Fruit fly (Drosophila melanogaster) whole organism, embryonic: Measurements from ENCODE around the gene FucTA.
A peak's percentile ranks its signal among the peaks of the same experiment; 100 is the strongest.

ENCODE experiments used
- Asciz ChIP-seq: fragments of 200-800 bp; sonication (Bioruptor generic); optimal IDR thresholded peaks from 2 replicates; lab custom pipeline; 2017; ENCODE audit warnings: missing biosample characterization, mild to moderate bottlenecking, missing genetic modification characterization, missing genetic modification reagents
- B-H2 ChIP-seq: fragments of 200-800 bp; sonication (Bioruptor generic); optimal IDR thresholded peaks from 2 replicates; lab custom pipeline; 2018; ENCODE audit warnings: missing biosample characterization, mild to moderate bottlenecking, missing genetic modification characterization
- CG10979 ChIP-seq: fragments of 200-800 bp; sonication (Bioruptor generic); optimal IDR thresholded peaks from 2 replicates; lab custom pipeline; 2018; ENCODE audit warnings: missing biosample characterization, mild to moderate bottlenecking, missing genetic modification characterization, moderate library complexity
- CG11696 ChIP-seq: fragments of 200-800 bp; sonication (Bioruptor generic); IDR thresholded peaks from 2 replicates; pipeline ENCODE4 v1.3.6; 2022; ENCODE audit warnings: missing biosample characterization, missing genetic modification characterization
- CG12299 ChIP-seq: fragments of 200-800 bp; sonication (Bioruptor generic); optimal IDR thresholded peaks from 2 replicates; lab custom pipeline; 2018; ENCODE audit warnings: missing biosample characterization, mild to moderate bottlenecking, missing genetic modification characterization
- CG13624 ChIP-seq: fragments of 200-800 bp; sonication (Bioruptor generic); optimal IDR thresholded peaks from 2 replicates; lab custom pipeline; 2016; ENCODE audit warnings: missing biosample characterization, missing genetic modification characterization
- CG16779 ChIP-seq: fragments of 200-800 bp; sonication (Bioruptor generic); IDR thresholded peaks from 2 replicates; pipeline ENCODE4 v1.3.6; 2022; ENCODE audit warnings: missing biosample characterization, missing genetic modification characterization
- CG16813 ChIP-seq: fragments of 200-800 bp; sonication (Bioruptor generic); IDR thresholded peaks from 3 replicates; pipeline ENCODE4 v1.3.6; 2022; ENCODE audit warnings: missing biosample characterization, missing genetic modification characterization; ENCODE audit not compliant: partially characterized antibody
- CG16863 ChIP-seq: fragments of 200-800 bp; sonication (Bioruptor generic); optimal IDR thresholded peaks from 3 replicates; lab custom pipeline; 2016; ENCODE audit warnings: missing biosample characterization, missing genetic modification characterization
- CG17829 ChIP-seq: fragments of 200-800 bp; optimal IDR thresholded peaks from 2 replicates; lab custom pipeline; 2019; ENCODE audit warnings: missing biosample characterization, mild to moderate bottlenecking, missing genetic modification characterization, moderate library complexity
- CG18262 ChIP-seq: fragments of 200-800 bp; optimal IDR thresholded peaks from 3 replicates; lab custom pipeline; 2019; ENCODE audit warnings: missing biosample characterization, mild to moderate bottlenecking, missing genetic modification characterization, moderate library complexity
- CG3065 ChIP-seq: fragments of 200-800 bp; sonication (Bioruptor generic); optimal IDR thresholded peaks from 2 replicates; lab custom pipeline; 2016; ENCODE audit warnings: missing biosample characterization, missing genetic modification characterization
- CG33213 ChIP-seq: fragments of 200-800 bp; sonication (Bioruptor generic); optimal IDR thresholded peaks from 3 replicates; lab custom pipeline; 2016; ENCODE audit warnings: missing biosample characterization, missing genetic modification characterization
- CG42726 ChIP-seq: fragments of 200-800 bp; sonication (Bioruptor generic); IDR thresholded peaks from 2 replicates; pipeline ENCODE4 v1.3.6; 2022; ENCODE audit warnings: missing biosample characterization, missing genetic modification characterization; ENCODE audit not compliant: partially characterized antibody
- CG4820 ChIP-seq: fragments of 200-800 bp; sonication (Bioruptor generic); optimal IDR thresholded peaks from 3 replicates; lab custom pipeline; 2016; ENCODE audit warnings: missing biosample characterization, missing genetic modification characterization
- CG8924 ChIP-seq: fragments of 200-800 bp; optimal IDR thresholded peaks from 3 replicates; lab custom pipeline; 2019; ENCODE audit warnings: missing biosample characterization, mild to moderate bottlenecking, missing genetic modification characterization, moderate library complexity
- D ChIP-seq, 2 experiments: fragments of 200-800 bp in 1 of 2; fragments of >200 bp in 1 of 2; sonication (Bioruptor generic) in 1 of 2; optimal IDR thresholded peaks; 2 replicates in 1 of 2; 3 replicates in 1 of 2; lab custom pipeline; 2017; ENCODE audit warnings: mild to moderate bottlenecking in 1 of 2, missing biosample characterization in 1 of 2, missing genetic modification characterization in 1 of 2, missing genetic modification reagents in 1 of 2
- Dfd ChIP-seq, 2 experiments: fragments of >200 bp; optimal IDR thresholded peaks; 2 replicates each; lab custom pipeline; 2017; ENCODE audit warnings: missing biosample characterization in 2 of 2, missing genetic modification characterization in 2 of 2
- Doc2 ChIP-seq: fragments of 200-800 bp; sonication (Bioruptor generic); IDR thresholded peaks from 2 replicates; pipeline ENCODE4 v1.3.6; 2022; ENCODE audit warnings: missing biosample characterization, missing genetic modification characterization
- Doc3 ChIP-seq: fragments of 200-800 bp; sonication (Bioruptor generic); IDR thresholded peaks from 3 replicates; pipeline ENCODE4 v1.3.6; 2022; ENCODE audit warnings: missing biosample characterization, missing genetic modification characterization; ENCODE audit not compliant: partially characterized antibody
- Ets65A ChIP-seq: fragments of 200-800 bp; sonication (Bioruptor generic); peaks from one replicate; lab custom pipeline; 2016; ENCODE audit warnings: missing biosample characterization, missing genetic modification characterization
- GATAe ChIP-seq: fragments of 200-800 bp; sonication (Bioruptor generic); conservative IDR thresholded peaks from 2 replicates; pipeline ENCODE4 v1.3.6; 2022; ENCODE audit warnings: missing biosample characterization, missing genetic modification characterization
- Hr51 ChIP-seq, 2 experiments: fragments of 200-800 bp; sonication (Bioruptor generic); optimal IDR thresholded peaks; 2 replicates in 1 of 2; 3 replicates in 1 of 2; lab custom pipeline; 2016 to 2018; ENCODE audit warnings: missing biosample characterization in 2 of 2, missing genetic modification characterization in 2 of 2, mild to moderate bottlenecking in 1 of 2, moderate library complexity in 1 of 2
- Oaz ChIP-seq: fragments of 200-800 bp; sonication (Bioruptor generic); IDR thresholded peaks from 2 replicates; pipeline ENCODE4 v1.3.6; 2022; ENCODE audit warnings: missing biosample characterization, missing genetic modification characterization
- PHDP ChIP-seq: fragments of 200-800 bp; sonication (Bioruptor generic); optimal IDR thresholded peaks from 3 replicates; lab custom pipeline; 2018; ENCODE audit warnings: missing biosample characterization, mild to moderate bottlenecking, missing genetic modification characterization, moderate library complexity
- Pdp1 ChIP-seq, 2 experiments: fragments of 200-800 bp; sonication (Bioruptor generic); optimal IDR thresholded peaks; 3 replicates each; lab custom pipeline; 2016; ENCODE audit warnings: missing biosample characterization in 2 of 2, missing genetic modification characterization in 2 of 2, mild to moderate bottlenecking in 1 of 2, moderate library complexity in 1 of 2
- Rx ChIP-seq: fragments of 200-800 bp; sonication (Bioruptor generic); IDR thresholded peaks from 2 replicates; pipeline ENCODE4 v1.3.6; 2022; ENCODE audit warnings: missing biosample characterization, missing genetic modification characterization
- Trl ChIP-seq, 3 experiments: fragments of >200 bp in 2 of 3; fragments of 200-800 bp in 1 of 3; sonication (Bioruptor generic) in 1 of 3; optimal IDR thresholded peaks; 2 replicates in 1 of 3; 3 replicates in 2 of 3; lab custom pipeline; 2016 to 2017; ENCODE audit warnings: missing biosample characterization in 1 of 3, missing genetic modification characterization in 1 of 3
- Vsx1 ChIP-seq: fragments of 200-800 bp; sonication (Bioruptor generic); optimal IDR thresholded peaks from 2 replicates; lab custom pipeline; 2017; ENCODE audit warnings: missing biosample characterization, mild to moderate bottlenecking, missing genetic modification characterization, missing genetic modification reagents
- ara ChIP-seq: fragments of 200-800 bp; sonication (Bioruptor generic); IDR thresholded peaks from 2 replicates; pipeline ENCODE4 v1.3.6; 2022; ENCODE audit warnings: missing biosample characterization, missing genetic modification characterization
- az2 ChIP-seq: fragments of 200-800 bp; sonication (Bioruptor generic); optimal IDR thresholded peaks from 3 replicates; lab custom pipeline; 2016; ENCODE audit warnings: missing biosample characterization, missing genetic modification characterization
- btn ChIP-seq: fragments of 200-800 bp; sonication (Bioruptor generic); optimal IDR thresholded peaks from 2 replicates; lab custom pipeline; 2016; ENCODE audit warnings: missing biosample characterization, missing genetic modification characterization
- cad ChIP-seq: fragments of >200 bp; optimal IDR thresholded peaks from 2 replicates; lab custom pipeline; 2017; ENCODE audit warnings: missing biosample characterization, missing genetic modification characterization
- dpn ChIP-seq, 2 experiments: fragments of 200-800 bp; sonication (Bioruptor generic); optimal IDR thresholded peaks; 3 replicates each; lab custom pipeline; 2016; ENCODE audit warnings: missing biosample characterization in 2 of 2, missing genetic modification characterization in 2 of 2
- dysf ChIP-seq: fragments of 200-800 bp; sonication (Bioruptor generic); IDR thresholded peaks from 3 replicates; pipeline ENCODE4 v1.3.6; 2022; ENCODE audit warnings: missing biosample characterization, missing genetic modification characterization
- eve ChIP-seq, 2 experiments: fragments of >200 bp; optimal IDR thresholded peaks; 2 replicates each; lab custom pipeline; 2017; ENCODE audit warnings: missing biosample characterization in 2 of 2, missing genetic modification characterization in 2 of 2
- eyg ChIP-seq: fragments of 200-800 bp; sonication (Bioruptor generic); optimal IDR thresholded peaks from 3 replicates; lab custom pipeline; 2016; ENCODE audit warnings: missing biosample characterization, missing genetic modification characterization
- jumu ChIP-seq: fragments of 200-800 bp; sonication (Bioruptor generic); optimal IDR thresholded peaks from 3 replicates; lab custom pipeline; 2016; ENCODE audit warnings: missing biosample characterization, missing genetic modification characterization
- knrl ChIP-seq: fragments of 200-800 bp; sonication (Bioruptor generic); IDR thresholded peaks from 3 replicates; pipeline ENCODE4 v1.3.6; 2022; ENCODE audit warnings: missing biosample characterization, missing genetic modification characterization; ENCODE audit not compliant: partially characterized antibody
- lola ChIP-seq, 3 experiments: fragments of >200 bp in 2 of 3; fragments of 200-800 bp in 1 of 3; sonication (Bioruptor generic) in 1 of 3; optimal IDR thresholded peaks; 2 replicates each; lab custom pipeline; 2017 to 2019; ENCODE audit warnings: missing biosample characterization in 3 of 3, missing genetic modification characterization in 3 of 3, mild to moderate bottlenecking in 1 of 3, moderate library complexity in 1 of 3
- nom ChIP-seq: fragments of 200-800 bp; sonication (Bioruptor generic); optimal IDR thresholded peaks from 2 replicates; lab custom pipeline; 2017; ENCODE audit warnings: missing biosample characterization, missing genetic modification characterization, mild to moderate bottlenecking, moderate library complexity, missing genetic modification reagents
- pan ChIP-seq, 4 experiments: fragments of >200 bp in 3 of 4; fragments of 200-800 bp in 1 of 4; sonication (Bioruptor generic) in 1 of 4; optimal IDR thresholded peaks in 3 of 4; IDR thresholded peaks in 1 of 4; 2 replicates each; pipeline versions ENCODE4 v1.3.6 to Lab custom; 2017 to 2022; ENCODE audit warnings: missing biosample characterization in 2 of 4, missing genetic modification characterization in 2 of 4, mixed read lengths in 1 of 4
- pho ChIP-seq: fragments of 200-800 bp; sonication (Bioruptor generic); optimal IDR thresholded peaks from 2 replicates; lab custom pipeline; 2016; ENCODE audit warnings: missing biosample characterization, missing genetic modification characterization
- run ChIP-seq: fragments of 200-800 bp; sonication (Bioruptor generic); optimal IDR thresholded peaks from 3 replicates; lab custom pipeline; 2018; ENCODE audit warnings: missing biosample characterization, mild to moderate bottlenecking, missing genetic modification characterization
- slbo ChIP-seq: fragments of 200-800 bp; sonication (Bioruptor generic); IDR thresholded peaks from 2 replicates; pipeline ENCODE4 v1.3.6; 2022; ENCODE audit warnings: missing biosample characterization, missing genetic modification characterization
- toy ChIP-seq: fragments of 200-800 bp; sonication (Bioruptor generic); IDR thresholded peaks from 2 replicates; pipeline ENCODE4 v1.3.6; 2022; ENCODE audit warnings: missing biosample characterization, missing genetic modification characterization
- vfl ChIP-seq: fragments of 200-800 bp; sonication (Bioruptor generic); optimal IDR thresholded peaks from 2 replicates; lab custom pipeline; 2016; ENCODE audit warnings: missing biosample characterization, missing genetic modification characterization

The FucTA gene

DNA sequence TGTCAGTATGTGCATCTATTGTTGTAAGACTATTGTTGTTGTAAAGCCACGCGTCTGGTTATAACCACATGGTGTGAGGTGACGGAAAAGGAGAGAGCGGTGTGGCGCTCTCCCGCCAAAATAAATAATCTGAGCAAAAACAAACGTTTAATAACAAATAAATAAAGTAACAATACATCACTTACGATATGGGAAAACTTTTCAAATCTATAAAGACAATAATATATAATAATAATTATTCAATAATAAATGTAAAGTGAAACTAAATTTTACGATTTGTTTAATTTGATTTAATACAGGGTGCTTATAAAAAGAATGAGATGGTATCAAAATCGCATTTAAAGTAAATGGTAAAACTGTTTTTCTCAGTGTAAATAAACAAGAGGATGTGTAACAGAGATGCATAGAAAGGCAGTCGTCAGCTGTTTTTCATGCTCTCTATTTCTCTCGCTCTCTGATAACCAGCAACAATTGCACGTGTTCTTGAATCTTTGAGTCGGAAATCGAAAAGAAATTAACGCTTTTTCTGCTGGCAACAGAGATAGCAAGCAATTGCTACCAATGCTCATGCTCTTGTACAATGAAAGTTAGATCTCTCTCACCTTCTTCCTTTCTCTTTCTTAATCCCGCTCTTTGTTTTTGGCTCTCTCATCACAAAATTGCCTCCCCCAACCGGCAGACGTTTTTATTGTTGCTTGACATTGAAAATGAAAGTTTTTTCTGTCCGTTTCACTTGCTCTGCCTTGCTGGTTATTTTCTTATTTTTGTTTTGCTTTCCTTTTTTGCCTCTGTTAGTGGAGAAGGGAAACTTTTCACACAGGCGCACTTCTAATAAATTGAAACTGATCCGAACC is 48.1 kb upstream of the FucTA start (continued):
- TF ChIP-seq CG12299 (tag; lab: Kevin White, UChicago) (peak; percentile 86), Ets65A (GFP tag; lab: Kevin White, UChicago) (peak; percentile 52), CG16813 (GFP tag; lab: Robert Waterston, UW) (no peak), toy (GFP tag; lab: Robert Waterston, UW) (peak; percentile 39; the same call in 1 of the 2 replicates), dysf (GFP tag; lab: Robert Waterston, UW) (peak; percentile 82), CG16779 (GFP tag; lab: Robert Waterston, UW) (no peak), CG3065 (GFP tag; lab: Kevin White, UChicago) (peak; percentile 24), Doc2 (GFP tag; lab: Robert Waterston, UW) (no peak), CG4820 (peak; percentile 87), Pdp1 (GFP tag; optimal IDR thresholded peaks at IDR 0.05; lab: Kevin White, UChicago) (no peak), dpn (GFP tag; optimal IDR thresholded peaks at IDR 0.05; lab: Kevin White, UChicago) (peak in 1 of 2 experiments; percentile 75), run (tag; lab: Kevin White, UChicago) (peak; percentile 92), D (optimal IDR thresholded peaks at IDR 0.05; lab: Kevin White, UChicago) (no peak), D (GFP tag; optimal IDR thresholded peaks at IDR 0.05; lab: Kevin White, UChicago) (peak; percentile 93), Asciz (GFP tag; lab: Kevin White, UChicago) (peak; percentile 84), GATAe (GFP tag; lab: Robert Waterston, UW) (peak; percentile 43; the same call in 1 of the 2 replicates), CG42726 (GFP tag; lab: Robert Waterston, UW) (no peak), CG11696 (peak; percentile 76), cad (GFP tag; lab: Kevin White, UChicago) (no peak), CG8924 (tag; lab: Kevin White, UChicago) (peak; percentile 96), pan (optimal IDR thresholded peaks at IDR 0.05; lab: Kevin White, UChicago) (no peak), pan (GFP tag; optimal IDR thresholded peaks at IDR 0.05 in 1 of 2, IDR thresholded peaks at IDR 0.05 in 1 of 2) (peak in 1 of 2 experiments; percentile 91), ara (GFP tag; lab: Robert Waterston, UW) (peak; percentile 69), lola (GFP tag; optimal IDR thresholded peaks at IDR 0.05; lab: Kevin White, UChicago) (peak in 1 of 3 experiments; percentile 87), Vsx1 (GFP tag; lab: Kevin White, UChicago) (peak; percentile 86), eve (GFP tag; optimal IDR thresholded peaks at IDR 0.05; lab: Kevin White, UChicago) (no peak), btn (GFP tag; lab: Kevin White, UChicago) (no peak), Hr51 (GFP tag; optimal IDR thresholded peaks at IDR 0.05; lab: Kevin White, UChicago) (peak in 1 of 2 experiments; percentile 90), nom (peak; percentile 85), eyg (GFP tag; lab: Kevin White, UChicago) (peak; percentile 9), Doc3 (GFP tag; lab: Robert Waterston, UW) (no peak), CG33213 (GFP tag; lab: Kevin White, UChicago) (no peak), pho (GFP tag; lab: Kevin White, UChicago) (no peak), slbo (GFP tag; lab: Robert Waterston, UW) (peak; percentile 71), jumu (GFP tag; lab: Kevin White, UChicago) (peak; percentile 3), Oaz (GFP tag; lab: Robert Waterston, UW) (no peak), knrl (GFP tag; lab: Robert Waterston, UW) (no peak), Dfd (GFP tag; optimal IDR thresholded peaks at IDR 0.05; lab: Kevin White, UChicago) (no peak), CG10979 (tag; lab: Kevin White, UChicago) (peak; percentile 97), Trl (optimal IDR thresholded peaks at IDR 0.05; lab: Kevin White, UChicago) (peak; percentile 86 to 91), Trl (GFP tag; optimal IDR thresholded peaks at IDR 0.05; lab: Kevin White, UChicago) (peak; percentile 69), CG16863 (GFP tag; lab: Kevin White, UChicago) (no peak), vfl (GFP tag; lab: Kevin White, UChicago) (no peak), CG13624 (no peak), B-H2 (GFP tag; lab: Kevin White, UChicago) (no peak), az2 (GFP tag; lab: Kevin White, UChicago) (peak; percentile 80), Rx (peak; percentile 31), CG18262 (tag; lab: Kevin White, UChicago) (peak; percentile 97), CG17829 (peak; percentile 97), PHDP (peak; percentile 86)
